Fruit fly (Drosophila melanogaster): ENCODE results near the gene CG9135.

CG9135 gene

dm6 chr2L:6098479-6099269, 48.1 kb downstream of the CG9135 start, which contains the start of gene CG9175 (continued):
- peak; percentile 83 for TF ChIP-seq Lhr (GFP tag; optimal IDR thresholded peaks at IDR 0.05)
- peak; percentile 55; the same call in 1 of the 2 replicates for TF ChIP-seq vvl (GFP tag; IDR thresholded peaks at IDR 0.05)
- no peak for TF ChIP-seq sr (GFP tag; IDR thresholded peaks at IDR 0.05)
- no peak for TF ChIP-seq dati (GFP tag; IDR thresholded peaks at IDR 0.05)
- TF ChIP-seq tna (GFP tag; IDR thresholded peaks at IDR 0.05; ENCODE audit: partially characterized antibody) = peak; percentile 93
- no peak for TF ChIP-seq Oli (tag; optimal IDR thresholded peaks at IDR 0.05)
- TF ChIP-seq Sry-β (GFP tag; optimal IDR thresholded peaks at IDR 0.05) = peak; percentile 35
- peak; percentile 36 for TF ChIP-seq CG18619 (GFP tag; optimal IDR thresholded peaks at IDR 0.05)
- no peak for TF ChIP-seq CG10321 (GFP tag; IDR thresholded peaks at IDR 0.05)
- no peak for TF ChIP-seq br (optimal IDR thresholded peaks at IDR 0.05)
- no peak for TF ChIP-seq Dip2 (GFP tag; IDR thresholded peaks at IDR 0.05)
- TF ChIP-seq CG14667 (GFP tag; IDR thresholded peaks at IDR 0.05) = no peak
- TF ChIP-seq shn (GFP tag; optimal IDR thresholded peaks at IDR 0.05) = no peak
- TF ChIP-seq CG16813 (GFP tag; IDR thresholded peaks at IDR 0.05; ENCODE audit: partially characterized antibody) = peak; percentile 95
- no peak for TF ChIP-seq seq (GFP tag; IDR thresholded peaks at IDR 0.05)
- no peak for TF ChIP-seq hth (optimal IDR thresholded peaks at IDR 0.05)
- TF ChIP-seq Xbp1 (GFP tag; optimal IDR thresholded peaks at IDR 0.05) = peak; percentile 92
- no peak for TF ChIP-seq D19B (GFP tag; optimal IDR thresholded peaks at IDR 0.05)
- no peak for TF ChIP-seq CG6254 (GFP tag; optimal IDR thresholded peaks at IDR 0.05)
- no peak for TF ChIP-seq C15 (GFP tag; IDR thresholded peaks at IDR 0.05)
- no peak for TF ChIP-seq fd64A (GFP tag; optimal IDR thresholded peaks at IDR 0.05)
- TF ChIP-seq CG30431 (GFP tag; optimal IDR thresholded peaks at IDR 0.05) = no peak
- no peak; the same call in 3 of the 4 replicates for TF ChIP-seq Gug (GFP tag; IDR thresholded peaks at IDR 0.05)
- no peak for TF ChIP-seq ATbp (GFP tag; optimal IDR thresholded peaks at IDR 0.05)
- TF ChIP-seq ci (GFP tag; IDR thresholded peaks at IDR 0.05) = peak; percentile 78
- TF ChIP-seq CG4328 (GFP tag; optimal IDR thresholded peaks at IDR 0.05) = peak; percentile 4
- TF ChIP-seq Elba2 (GFP tag; optimal IDR thresholded peaks at IDR 0.05) = peak; percentile 97
- peak; percentile 22 for TF ChIP-seq Blimp-1 (GFP tag; optimal IDR thresholded peaks at IDR 0.05)
- no peak for TF ChIP-seq pita (GFP tag; optimal IDR thresholded peaks at IDR 0.05)
- TF ChIP-seq CoRest (tag; optimal IDR thresholded peaks at IDR 0.05) = peak; percentile 33
- no peak for TF ChIP-seq peb (GFP tag; IDR thresholded peaks at IDR 0.05)
- TF ChIP-seq CG7745 (tag; optimal IDR thresholded peaks at IDR 0.05) = no peak
- 0 out of 3 replicates have a peak, but pooled peaks have one; percentile 37 for TF ChIP-seq CG11695 (GFP tag; IDR thresholded peaks at IDR 0.05)
- peak; percentile 44 for TF ChIP-seq CG30403 (GFP tag; optimal IDR thresholded peaks at IDR 0.05)
- no peak for TF ChIP-seq H2.0 (GFP tag; IDR thresholded peaks at IDR 0.05)
- no peak for TF ChIP-seq CG10431 (GFP tag; optimal IDR thresholded peaks at IDR 0.05)
- TF ChIP-seq Side (GFP tag; optimal IDR thresholded peaks at IDR 0.05) = peak; percentile 31
- TF ChIP-seq wek (GFP tag; optimal IDR thresholded peaks at IDR 0.05) = peak; percentile 23
- TF ChIP-seq CG17359 (tag; optimal IDR thresholded peaks at IDR 0.05) = peak; percentile 2
- no peak for TF ChIP-seq so (GFP tag; IDR thresholded peaks at IDR 0.05)
- peak; percentile 70 for TF ChIP-seq CG33213 (GFP tag; optimal IDR thresholded peaks at IDR 0.05)
- no peak for TF ChIP-seq sisA (GFP tag; IDR thresholded peaks at IDR 0.05)
